Worm (Caenorhabditis elegans) whole organism, young adult: Measurements from ENCODE around the gene acc-2.

Experiments
- B0035.1 ChIP-seq: sonication (generic microtip); optimal IDR thresholded peaks from 2 replicates; lab custom pipeline; 2016; ENCODE audit warnings: missing genetic modification characterization, mild to moderate bottlenecking, missing compliant biosample characterization, missing genotype, missing genetic modification reagents
- D2030.7 ChIP-seq: fragments of 200-800 bp; sonication (Bioruptor generic); IDR thresholded peaks from 2 replicates; pipeline ENCODE4 v1.3.6; 2022; ENCODE audit warnings: missing genetic modification reagents, missing genetic modification characterization, missing compliant biosample characterization
- F10E7.11 ChIP-seq: sonication (generic microtip); optimal IDR thresholded peaks from 2 replicates; lab custom pipeline; 2017; ENCODE audit warnings: mild to moderate bottlenecking, missing genetic modification characterization, moderate library complexity, missing compliant biosample characterization
- F23B12.7 ChIP-seq: sonication (generic microtip); optimal IDR thresholded peaks from 2 replicates; lab custom pipeline; 2017; ENCODE audit warnings: missing genetic modification characterization, mild to moderate bottlenecking, missing compliant biosample characterization, antibody characterized with exemption, moderate library complexity; ENCODE audit not compliant: insufficient read depth
- F52B5.7 ChIP-seq: sonication (generic microtip); optimal IDR thresholded peaks from 2 replicates; lab custom pipeline; 2016; ENCODE audit warnings: mild to moderate bottlenecking, missing genetic modification characterization, missing compliant biosample characterization
- K12H6.12 ChIP-seq: fragments of 200-800 bp; sonication (Bioruptor generic); optimal IDR thresholded peaks from 2 replicates; lab custom pipeline; 2018; ENCODE audit warnings: mild to moderate bottlenecking, missing genetic modification characterization, missing compliant biosample characterization
- T07F8.4 ChIP-seq: sonication (generic microtip); optimal IDR thresholded peaks from 2 replicates; lab custom pipeline; 2016; ENCODE audit warnings: mild to moderate bottlenecking, missing genetic modification characterization, moderate library complexity, missing compliant biosample characterization
- Y53G8AR.9 ChIP-seq: fragments of 200-800 bp; sonication (Bioruptor generic); conservative IDR thresholded peaks from 2 replicates; pipeline ENCODE4 v1.3.6; 2022; ENCODE audit warnings: missing genetic modification reagents, missing genetic modification characterization, missing compliant biosample characterization
- ZK185.1 ChIP-seq: sonication (generic microtip); optimal IDR thresholded peaks from 2 replicates; lab custom pipeline; 2016; ENCODE audit warnings: mild to moderate bottlenecking, missing genetic modification characterization, missing compliant biosample characterization; ENCODE audit not compliant: poor library complexity, severe bottlenecking
- akir-1 ChIP-seq: fragments of 200-800 bp; sonication (Bioruptor generic); optimal IDR thresholded peaks from 2 replicates; lab custom pipeline; 2018; ENCODE audit warnings: mild to moderate bottlenecking, missing genetic modification characterization, moderate library complexity, missing compliant biosample characterization
- aptf-2 ChIP-seq: fragments of 200-800 bp; sonication (Bioruptor generic); conservative IDR thresholded peaks from 2 replicates; pipeline ENCODE4 v1.3.6; 2022; ENCODE audit warnings: missing genetic modification reagents, missing genetic modification characterization, missing compliant biosample characterization
- atf-7 ChIP-seq: sonication (generic microtip); optimal IDR thresholded peaks from 2 replicates; lab custom pipeline; 2017; ENCODE audit warnings: mild to moderate bottlenecking, missing genetic modification characterization, missing compliant biosample characterization
- attf-5 ChIP-seq: fragments of 200-800 bp; sonication (Bioruptor generic); optimal IDR thresholded peaks from 2 replicates; lab custom pipeline; 2018; ENCODE audit warnings: mild to moderate bottlenecking, missing genetic modification characterization, missing compliant biosample characterization
- bed-1 ChIP-seq: fragments of 200-800 bp; sonication (Bioruptor generic); IDR thresholded peaks from 2 replicates; pipeline ENCODE4 v1.3.6; 2022; ENCODE audit warnings: missing genetic modification reagents, missing genetic modification characterization, missing compliant biosample characterization
- ccch-3 ChIP-seq: fragments of 200-800 bp; sonication (Bioruptor generic); optimal IDR thresholded peaks from 2 replicates; lab custom pipeline; 2018; ENCODE audit warnings: mild to moderate bottlenecking, missing genetic modification characterization, missing compliant biosample characterization
- cebp-1 ChIP-seq, 2 experiments: fragments of 200-800 bp in 1 of 2; sonication (Bioruptor generic) in 1 of 2; sonication (generic microtip) in 1 of 2; IDR thresholded peaks in 1 of 2; optimal IDR thresholded peaks in 1 of 2; 2 replicates each; pipeline versions ENCODE4 v1.3.6 to Lab custom; 2017 to 2022; ENCODE audit warnings: missing compliant biosample characterization in 2 of 2, missing genetic modification characterization in 2 of 2, mild to moderate bottlenecking in 1 of 2, missing genetic modification reagents in 1 of 2, moderate library complexity in 1 of 2
- ceh-40 ChIP-seq: fragments of 200-800 bp; sonication (Bioruptor generic); IDR thresholded peaks from 2 replicates; pipeline ENCODE4 v1.3.6; 2022; ENCODE audit warnings: missing genetic modification characterization, missing compliant biosample characterization
- ceh-79 ChIP-seq: sonication (generic microtip); optimal IDR thresholded peaks from 2 replicates; lab custom pipeline; 2017; ENCODE audit warnings: mild to moderate bottlenecking, missing genetic modification characterization, missing compliant biosample characterization
- efl-1 ChIP-seq: fragments of 150-350 bp; optimal IDR thresholded peaks from 2 replicates; lab custom pipeline; 2014; ENCODE audit warnings: missing biosample characterization, missing genetic modification reagents, missing genetic modification characterization
- hrde-1 ChIP-seq: sonication (generic microtip); optimal IDR thresholded peaks from 2 replicates; lab custom pipeline; 2016; ENCODE audit warnings: missing genetic modification characterization, mild to moderate bottlenecking, missing compliant biosample characterization, moderate library complexity, missing genotype, missing genetic modification reagents, borderline replicate concordance
- lag-1 ChIP-seq: fragments of 200-800 bp; sonication (Bioruptor generic); IDR thresholded peaks from 2 replicates; pipeline ENCODE4 v1.3.6; 2022; ENCODE audit warnings: missing genetic modification reagents, missing genetic modification characterization, missing compliant biosample characterization
- let-526 ChIP-seq: fragments of 200-800 bp; sonication (Bioruptor generic); IDR thresholded peaks from 2 replicates; pipeline ENCODE4 v1.3.6; 2022; ENCODE audit warnings: missing genetic modification reagents, missing genetic modification characterization, missing compliant biosample characterization
- let-607 ChIP-seq, 2 experiments: fragments of 200-800 bp in 1 of 2; sonication (Bioruptor generic) in 1 of 2; sonication (generic microtip) in 1 of 2; optimal IDR thresholded peaks; 2 replicates each; lab custom pipeline; 2016 to 2018; ENCODE audit warnings: mild to moderate bottlenecking in 2 of 2, missing compliant biosample characterization in 2 of 2, missing genetic modification characterization in 2 of 2, moderate library complexity in 2 of 2, missing genotype in 1 of 2
- lin-54 ChIP-seq: fragments of 200-800 bp; sonication (Bioruptor generic); optimal IDR thresholded peaks from 2 replicates; lab custom pipeline; 2018; ENCODE audit warnings: mild to moderate bottlenecking, missing genetic modification characterization, missing compliant biosample characterization
- lsl-1 ChIP-seq: fragments of 200-800 bp; sonication (Bioruptor generic); optimal IDR thresholded peaks from 2 replicates; lab custom pipeline; 2018; ENCODE audit warnings: mild to moderate bottlenecking, missing genetic modification characterization, moderate library complexity, missing compliant biosample characterization
- lsy-27 ChIP-seq: sonication (generic microtip); optimal IDR thresholded peaks from 2 replicates; lab custom pipeline; 2017; ENCODE audit warnings: missing genetic modification characterization, mild to moderate bottlenecking, missing compliant biosample characterization, antibody characterized with exemption, missing genotype, borderline replicate concordance; ENCODE audit not compliant: insufficient read depth
- madf-6 ChIP-seq: fragments of 200-800 bp; sonication (Bioruptor generic); IDR thresholded peaks from 2 replicates; pipeline ENCODE4 v1.3.6; 2022; ENCODE audit warnings: missing genetic modification reagents, missing genetic modification characterization, missing compliant biosample characterization
- mcd-1 ChIP-seq: fragments of 200-800 bp; sonication (Bioruptor generic); IDR thresholded peaks from 2 replicates; pipeline ENCODE4 v1.3.6; 2022; ENCODE audit warnings: missing genetic modification reagents, missing genetic modification characterization, missing compliant biosample characterization
- mel-28 ChIP-seq: sonication (generic microtip); optimal IDR thresholded peaks from 2 replicates; lab custom pipeline; 2016; ENCODE audit warnings: borderline replicate concordance, mild to moderate bottlenecking, missing genetic modification characterization, missing compliant biosample characterization
- nfya-2 ChIP-seq: fragments of 200-800 bp; sonication (Bioruptor generic); IDR thresholded peaks from 2 replicates; pipeline ENCODE4 v1.3.6; 2022; ENCODE audit warnings: missing genetic modification reagents, missing genetic modification characterization, missing compliant biosample characterization
- nhr-90 ChIP-seq: sonication (generic microtip); optimal IDR thresholded peaks from 2 replicates; lab custom pipeline; 2016; ENCODE audit warnings: missing genotype, mild to moderate bottlenecking, missing genetic modification characterization, missing compliant biosample characterization
- rcor-1 ChIP-seq: fragments of 200-800 bp; sonication (Bioruptor generic); IDR thresholded peaks from 2 replicates; pipeline ENCODE4 v1.3.6; 2022; ENCODE audit warnings: missing genetic modification reagents, missing genetic modification characterization, missing compliant biosample characterization
- snpc-3.4 ChIP-seq: sonication (generic microtip); optimal IDR thresholded peaks from 2 replicates; lab custom pipeline; 2017; ENCODE audit warnings: missing genetic modification characterization, mild to moderate bottlenecking, missing compliant biosample characterization, antibody characterized with exemption, moderate library complexity, missing genotype, missing genetic modification reagents
- snpc-4 ChIP-seq, 5 experiments: fragments of 150-350 bp in 1 of 5; sonication (generic microtip) in 4 of 5; optimal IDR thresholded peaks; 2 replicates each; lab custom pipeline; 2014 to 2018; ENCODE audit warnings: missing genetic modification characterization in 5 of 5, missing biosample characterization in 3 of 5, antibody characterized with exemption in 2 of 5, mild to moderate bottlenecking in 2 of 5, missing compliant biosample characterization in 2 of 5, missing genotype in 2 of 5, moderate library complexity in 2 of 5, missing genetic modification reagents in 1 of 5
- sptf-2 ChIP-seq: fragments of 200-800 bp; sonication (Bioruptor generic); optimal IDR thresholded peaks from 2 replicates; lab custom pipeline; 2018; ENCODE audit warnings: mild to moderate bottlenecking, missing genetic modification characterization, missing compliant biosample characterization
- tbp1 ChIP-seq: fragments of 200-800 bp; sonication (Bioruptor generic); optimal IDR thresholded peaks from 2 replicates; lab custom pipeline; 2018; ENCODE audit warnings: mild to moderate bottlenecking, missing genetic modification characterization, missing compliant biosample characterization
- xnd-1 ChIP-seq: sonication (generic microtip); optimal IDR thresholded peaks from 2 replicates; lab custom pipeline; 2016; ENCODE audit warnings: missing genotype, missing genetic modification reagents, missing genetic modification characterization, missing compliant biosample characterization
- ztf-28 ChIP-seq: fragments of 200-800 bp; sonication (Bioruptor generic); IDR thresholded peaks from 2 replicates; pipeline ENCODE4 v1.3.6; 2022; ENCODE audit warnings: missing genetic modification reagents, missing genetic modification characterization, missing compliant biosample characterization
- ztf-6 ChIP-seq: fragments of 200-800 bp; sonication (Bioruptor generic); IDR thresholded peaks from 2 replicates; pipeline ENCODE4 v1.3.6; 2022; ENCODE audit warnings: missing genetic modification reagents, missing genetic modification characterization, missing compliant biosample characterization

Gene acc-2

ce11 chrIV:9016477-9016876, at the start of gene acc-2:
Gene acc-2 (plus strand): TSS chrIV:9016777.
- TF ChIP-seq K12H6.12 (tag; lab: Kevin White, UChicago), result no peak
- TF ChIP-seq nhr-90 (tag; lab: Kevin White, UChicago), result no peak
- TF ChIP-seq F10E7.11, result no peak
- no peak for TF ChIP-seq T07F8.4 (tag; lab: Kevin White, UChicago)
- TF ChIP-seq Y53G8AR.9, result no peak
- TF ChIP-seq nfya-2 (GFP tag; lab: Robert Waterston, UW), result no peak
- no peak for TF ChIP-seq lag-1 (GFP tag; lab: Robert Waterston, UW)
- no peak for TF ChIP-seq ztf-6 (GFP tag; lab: Robert Waterston, UW)
- no peak for TF ChIP-seq atf-7 (tag; lab: Kevin White, UChicago)
- no peak for TF ChIP-seq hrde-1 (tag; lab: Kevin White, UChicago)
- TF ChIP-seq efl-1 (GFP tag; lab: Kevin White, UChicago), result no peak
- TF ChIP-seq B0035.1 (tag; lab: Kevin White, UChicago), result no peak

ce11 chrIV:8967990-8968389, 48.6 kb upstream of the acc-2 start, which contains the start of gene suex-2:
Gene suex-2 (plus strand): TSS chrIV:8968290.
- TF ChIP-seq nhr-90 (tag; lab: Kevin White, UChicago), result no peak

ce11 chrIV:8973249-8973958, 43.2 kb upstream of the acc-2 start, which contains the start of gene C53B4.3:
Gene C53B4.3 (minus strand): TSS chrIV:8973712.
- TF ChIP-seq sptf-2 (no peak), D2030.7 (GFP tag; lab: Robert Waterston, UW) (peak; percentile 61), bed-1 (GFP tag; lab: Robert Waterston, UW) (no peak), lin-54 (GFP tag; lab: Kevin White, UChicago) (peak; percentile 43), atf-7 (tag; lab: Kevin White, UChicago) (peak; percentile 47), let-607 (tag; optimal IDR thresholded peaks at IDR 0.05; lab: Kevin White, UChicago) (peak in 1 of 2 experiments; percentile 55), akir-1 (GFP tag; lab: Kevin White, UChicago) (peak; percentile 36), snpc-3.4 (peak; percentile 36), hrde-1 (tag; lab: Kevin White, UChicago) (peak; percentile 37), cebp-1 (GFP tag; IDR thresholded peaks at IDR 0.05; lab: Robert Waterston, UW) (no peak), cebp-1 (tag; optimal IDR thresholded peaks at IDR 0.05; lab: Kevin White, UChicago) (peak; percentile 47), mel-28 (tag; lab: Kevin White, UChicago) (no peak), mcd-1 (peak; percentile 64), ceh-79 (tag; lab: Kevin White, UChicago) (no peak), aptf-2 (GFP tag; lab: Robert Waterston, UW) (0 out of 2 replicates have a peak, but pooled peaks have one; percentile 39), snpc-4 (GFP tag; optimal IDR thresholded peaks at IDR 0.05; lab: Kevin White, UChicago) (peak; percentile 38), snpc-4 (tag; optimal IDR thresholded peaks at IDR 0.05; lab: Kevin White, UChicago) (peak in 3 of 4 experiments; percentile 25 to 51 (median 36)), lsy-27 (no peak), rcor-1 (GFP tag; lab: Robert Waterston, UW) (0 out of 2 replicates have a peak, but pooled peaks have one; percentile 13), nfya-2 (GFP tag; lab: Robert Waterston, UW) (no peak), F52B5.7 (tag; lab: Kevin White, UChicago) (no peak), Y53G8AR.9 (0 out of 2 replicates have a peak, but pooled peaks have one; percentile 44), ccch-3 (GFP tag; lab: Kevin White, UChicago) (no peak), ceh-40 (peak; percentile 46; the same call in 1 of the 2 replicates), let-526 (GFP tag; lab: Robert Waterston, UW) (no peak), xnd-1 (peak; percentile 8), ztf-28 (0 out of 2 replicates have a peak, but pooled peaks have one; percentile 37), tbp1 (GFP tag; lab: Kevin White, UChicago) (peak; percentile 30), F23B12.7 (tag; lab: Kevin White, UChicago) (peak; percentile 30), attf-5 (no peak), ZK185.1 (tag; lab: Kevin White, UChicago) (peak; percentile 87), lsl-1 (GFP tag; lab: Kevin White, UChicago) (peak; percentile 38), madf-6 (GFP tag; lab: Robert Waterston, UW) (peak; percentile 67; the same call in 1 of the 2 replicates)
